Fruit fly (Drosophila melanogaster): ENCODE data around the gene tara.
A peak's percentile ranks its signal among the peaks of the same experiment; 100 is the strongest.

The tara gene

DNA sequence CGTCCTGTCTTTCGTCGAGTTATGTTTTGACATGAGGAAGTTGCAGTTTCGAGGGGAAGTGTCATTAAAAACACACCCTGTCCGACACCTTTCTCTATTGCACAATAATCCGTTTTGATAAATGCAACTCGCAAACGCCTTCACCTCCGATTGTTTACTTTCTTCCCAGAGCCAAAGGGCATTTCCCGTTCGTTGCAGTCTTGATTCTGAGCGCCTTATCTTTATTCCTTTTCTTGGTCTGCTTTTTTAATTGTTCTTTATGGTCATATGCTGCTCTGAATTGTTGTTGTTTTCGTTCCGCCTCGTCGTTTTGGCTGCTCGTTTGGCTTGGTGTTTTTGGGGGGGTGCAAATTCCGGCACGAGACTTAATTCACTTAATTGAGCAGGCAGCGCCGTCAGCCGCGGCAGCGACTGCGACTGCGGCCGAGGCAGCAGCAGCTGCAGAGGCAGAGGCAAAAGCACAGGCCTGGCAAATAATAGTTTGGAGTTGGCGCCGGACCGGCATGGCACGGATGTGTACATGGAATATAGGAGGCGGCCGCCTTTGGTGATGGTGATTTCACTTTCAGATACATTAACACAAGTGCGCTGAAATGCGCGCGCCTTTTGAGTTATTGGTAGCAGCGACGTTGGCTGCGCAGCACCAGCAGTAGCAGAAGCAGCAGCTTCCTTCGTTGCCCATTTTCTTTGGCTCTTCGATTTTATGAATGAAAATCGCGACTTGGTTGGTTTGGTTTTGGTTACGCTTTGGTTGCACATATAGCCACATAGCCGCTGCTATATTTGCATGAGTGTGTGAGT is 20.0 kb downstream of the tara start:
- TF ChIP-seq Bgb (GFP tag; IDR thresholded peaks at IDR 0.05; ENCODE audit: partially characterized antibody) (peak; percentile 29; the same call in 1 of the 2 replicates), ci (GFP tag; IDR thresholded peaks at IDR 0.05) (peak; percentile 58; the same call in 1 of the 3 replicates), Ptx1 (GFP tag; IDR thresholded peaks at IDR 0.05) (0 out of 2 replicates have a peak, but pooled peaks have one; percentile 8), hb (GFP tag; IDR thresholded peaks at IDR 0.05; ENCODE audit: partially characterized antibody) (no peak), CG4360 (GFP tag; IDR thresholded peaks at IDR 0.05) (peak; percentile 48), pros (GFP tag; optimal IDR thresholded peaks at IDR 0.05) (peak; percentile 42), CG33213 (GFP tag; optimal IDR thresholded peaks at IDR 0.05) (no peak), cwo (GFP tag; optimal IDR thresholded peaks at IDR 0.05) (peak; percentile 54), CG11695 (GFP tag; IDR thresholded peaks at IDR 0.05) (0 out of 3 replicates have a peak, but pooled peaks have one; percentile 32), Awh (GFP tag; IDR thresholded peaks at IDR 0.05) (0 out of 2 replicates have a peak, but pooled peaks have one; percentile 15), zen (tag; optimal IDR thresholded peaks at IDR 0.05) (no peak), ranshi (GFP tag; IDR thresholded peaks at IDR 0.05) (no peak), CG13775 (GFP tag; optimal IDR thresholded peaks at IDR 0.05) (no peak), Dbx (GFP tag; IDR thresholded peaks at IDR 0.05) (0 out of 3 replicates have a peak, but pooled peaks have one; percentile 29), bowl (GFP tag; IDR thresholded peaks at IDR 0.05) (0 out of 2 replicates have a peak, but pooled peaks have one; percentile 10), Adf1 (GFP tag; IDR thresholded peaks at IDR 0.05) (peak; percentile 95), HLHmδ (GFP tag; optimal IDR thresholded peaks at IDR 0.05) (no peak), CG8478 (optimal IDR thresholded peaks at IDR 0.05) (no peak), D19A (tag; optimal IDR thresholded peaks at IDR 0.05) (peak; percentile 35), abd-A (tag; optimal IDR thresholded peaks at IDR 0.05) (peak; percentile 36), Deaf1 (tag; optimal IDR thresholded peaks at IDR 0.05) (peak; percentile 7), slbo (GFP tag; IDR thresholded peaks at IDR 0.05) (no peak), crol (GFP tag; IDR thresholded peaks at IDR 0.05) (peak; percentile 39; the same call in 1 of the 2 replicates), Med (GFP tag) (peak; percentile 14), chinmo (GFP tag; IDR thresholded peaks at IDR 0.05; ENCODE audit: partially characterized antibody) (peak; percentile 68; the same call in 1 of the 4 replicates), nerfin-1 (tag; optimal IDR thresholded peaks at IDR 0.05) (peak; percentile 81), sd (tag; optimal IDR thresholded peaks at IDR 0.05) (peak; percentile 73), CG3847 (GFP tag; IDR thresholded peaks at IDR 0.05) (0 out of 2 replicates have a peak, but pooled peaks have one; percentile 12), Ets65A (GFP tag) (peak; percentile 32)

- 0 out of 4 replicates have a peak, but pooled peaks have one; percentile 59 for TF ChIP-seq chinmo (GFP tag; IDR thresholded peaks at IDR 0.05; ENCODE audit: partially characterized antibody)
- TF ChIP-seq crol (GFP tag; IDR thresholded peaks at IDR 0.05) = 0 out of 2 replicates have a peak, but pooled peaks have one; percentile 12
- TF ChIP-seq CG8478 (optimal IDR thresholded peaks at IDR 0.05) = peak; percentile 50
- peak; percentile 52 for TF ChIP-seq Med (GFP tag)
- no peak for TF ChIP-seq CG18619 (GFP tag; optimal IDR thresholded peaks at IDR 0.05)
- TF ChIP-seq salm (tag; optimal IDR thresholded peaks at IDR 0.05) = no peak
- TF ChIP-seq CG1792 (GFP tag; optimal IDR thresholded peaks at IDR 0.05) = no peak
- no peak for TF ChIP-seq CG3281 (GFP tag; optimal IDR thresholded peaks at IDR 0.05)
- no peak for TF ChIP-seq CG10321 (GFP tag; IDR thresholded peaks at IDR 0.05)
- no peak for TF ChIP-seq ac (GFP tag; optimal IDR thresholded peaks at IDR 0.05)
- no peak for TF ChIP-seq btn (GFP tag; optimal IDR thresholded peaks at IDR 0.05)
- TF ChIP-seq cwo (GFP tag; optimal IDR thresholded peaks at IDR 0.05) = no peak
- peak; percentile 2 for TF ChIP-seq Ets65A (GFP tag)
- no peak for TF ChIP-seq ato (GFP tag; IDR thresholded peaks at IDR 0.05; ENCODE audit: partially characterized antibody)
- no peak for TF ChIP-seq CG18476 (GFP tag; optimal IDR thresholded peaks at IDR 0.05)
- no peak for TF ChIP-seq E2f1 (GFP tag; IDR thresholded peaks at IDR 0.05)
- TF ChIP-seq zf30C (GFP tag; optimal IDR thresholded peaks at IDR 0.05) = no peak
- TF ChIP-seq CG4424 (GFP tag; optimal IDR thresholded peaks at IDR 0.05) = no peak
- no peak for TF ChIP-seq z (GFP tag; IDR thresholded peaks at IDR 0.05)
- no peak for TF ChIP-seq CG34376 (GFP tag; optimal IDR thresholded peaks at IDR 0.05)
- no peak for TF ChIP-seq Antp (GFP tag; optimal IDR thresholded peaks at IDR 0.05)
- TF ChIP-seq zen (tag; optimal IDR thresholded peaks at IDR 0.05) = peak; percentile 21
- no peak for TF ChIP-seq rib (GFP tag; IDR thresholded peaks at IDR 0.05)
- no peak for TF ChIP-seq CG34422 (GFP tag; IDR thresholded peaks at IDR 0.05)
- no peak for TF ChIP-seq CG6654 (GFP tag; optimal IDR thresholded peaks at IDR 0.05)
- no peak for TF ChIP-seq CG17385 (GFP tag; optimal IDR thresholded peaks at IDR 0.05)
These were observed 21.6 kb downstream of the tara start for dm6 chr3R:16247027-16247426.
